Worm (Caenorhabditis elegans) whole organism, L2 larva: Measurements from ENCODE around the gene F20B6.5.

Experiments used
- R02D3.7 ChIP-seq: fragments of 150-350 bp; optimal IDR thresholded peaks from 2 replicates; lab custom pipeline; 2014; ENCODE audit warnings: missing biosample characterization, missing genetic modification characterization
- ZK546.5 ChIP-seq: sonication (generic microtip); optimal IDR thresholded peaks from 2 replicates; lab custom pipeline; 2017; ENCODE audit warnings: missing biosample characterization, missing genetic modification characterization
- ceh-82 ChIP-seq: fragments of 150-350 bp; optimal IDR thresholded peaks from 2 replicates; lab custom pipeline; 2014; ENCODE audit warnings: missing biosample characterization, missing genetic modification characterization
- egl-27 ChIP-seq: sonication (generic microtip); optimal IDR thresholded peaks from 3 replicates; lab custom pipeline; 2017; ENCODE audit warnings: missing biosample characterization, missing genetic modification reagents, missing genetic modification characterization
- sma-3 ChIP-seq: sonication (generic microtip); optimal IDR thresholded peaks from 2 replicates; lab custom pipeline; 2016; ENCODE audit warnings: missing genetic modification reagents, missing genetic modification characterization, missing compliant biosample characterization
- sma-9 ChIP-seq, 2 experiments: fragments of 150-350 bp in 1 of 2; sonication (generic microtip) in 1 of 2; optimal IDR thresholded peaks; 2 replicates each; lab custom pipeline; 2014 to 2016; ENCODE audit warnings: missing genetic modification characterization in 2 of 2, mild to moderate bottlenecking in 1 of 2, missing biosample characterization in 1 of 2, missing compliant biosample characterization in 1 of 2, missing genetic modification reagents in 1 of 2, moderate library complexity in 1 of 2
- unc-62 ChIP-seq: fragments of 150-350 bp; optimal IDR thresholded peaks from 2 replicates; lab custom pipeline; 2014; ENCODE audit warnings: missing biosample characterization, missing genetic modification reagents, missing genetic modification characterization
- ztf-11 ChIP-seq: sonication (generic microtip); optimal IDR thresholded peaks from 2 replicates; lab custom pipeline; 2017; ENCODE audit warnings: missing biosample characterization, missing genetic modification characterization

- TF ChIP-seq R02D3.7 (tag; lab: Kevin White, UChicago) (no peak), unc-62 (GFP tag; lab: Kevin White, UChicago) (no peak), sma-3 (GFP tag; lab: Kevin White, UChicago) (no peak), sma-9 (GFP tag; optimal IDR thresholded peaks at IDR 0.05; lab: Kevin White, UChicago) (no peak), sma-9 (tag; optimal IDR thresholded peaks at IDR 0.05; lab: Kevin White, UChicago) (no peak), egl-27 (no peak), ZK546.5 (no peak), ceh-82 (tag; lab: Kevin White, UChicago) (no peak), ztf-11 (tag; lab: Kevin White, UChicago) (no peak)
Measured at ce11 chrX:4222200-4222599, 22.5 kb upstream of the F20B6.5 start.
